Worm (Caenorhabditis elegans): ENCODE data around the gene F35G2.1.

The F35G2.1 gene

DNA sequence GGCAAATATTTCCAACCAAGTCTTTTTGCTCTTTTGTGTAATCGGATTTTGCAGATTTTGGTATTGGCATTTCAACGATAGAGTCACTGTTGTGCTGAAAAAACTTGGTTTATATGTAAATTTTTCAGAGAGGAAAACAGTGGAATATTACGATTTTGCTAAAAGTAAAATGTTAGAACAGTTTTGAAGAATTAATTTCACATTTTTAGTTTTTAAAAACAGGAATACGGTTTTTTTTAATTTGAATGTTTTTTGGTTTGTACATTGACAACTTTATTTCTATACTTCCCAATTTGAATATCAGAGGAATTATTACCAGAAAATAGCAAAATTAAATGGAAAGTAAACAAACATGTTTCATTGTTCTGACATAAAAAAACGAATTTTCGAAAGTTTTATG is 49.5 kb downstream of the F35G2.1 start, which contains the start of gene dnj-26:
TSS of gene dnj-26 (minus strand) at position 101 of the 400 bp plus-strand sequence.
- TF ChIP-seq unc-62 (GFP tag; optimal IDR thresholded peaks at IDR 0.05), result no peak
